Fruit fly (Drosophila melanogaster): ENCODE results near the gene if.

The if gene

dm6 chrX:16783141-16783715 lies at the start of gene if:
Gene if, minus strand, starts transcription at chrX:16783434.
- no peak for TF ChIP-seq Myc (optimal IDR thresholded peaks at IDR 0.05)
- TF ChIP-seq h (optimal IDR thresholded peaks at IDR 0.05) = no peak
- no peak for TF ChIP-seq insv (optimal IDR thresholded peaks at IDR 0.05)
- TF ChIP-seq ttk (optimal IDR thresholded peaks at IDR 0.05) = no peak
- TF ChIP-seq psq (optimal IDR thresholded peaks at IDR 0.05) = no peak
- no peak for TF ChIP-seq Sin3A (optimal IDR thresholded peaks at IDR 0.05)

dm6 chrX:16831848-16832247 lies 48.6 kb upstream of the if start:
- TF ChIP-seq Myc (optimal IDR thresholded peaks at IDR 0.05) = no peak
- no peak for TF ChIP-seq psq (optimal IDR thresholded peaks at IDR 0.05)
- TF ChIP-seq ttk (optimal IDR thresholded peaks at IDR 0.05) = no peak
- no peak for TF ChIP-seq Sin3A (optimal IDR thresholded peaks at IDR 0.05)
- no peak for TF ChIP-seq h (optimal IDR thresholded peaks at IDR 0.05)
- no peak for TF ChIP-seq insv (optimal IDR thresholded peaks at IDR 0.05)

dm6 chrX:16830081-16830480 lies 46.8 kb upstream of the if start:
- TF ChIP-seq Sin3A (optimal IDR thresholded peaks at IDR 0.05) = no peak
- no peak for TF ChIP-seq psq (optimal IDR thresholded peaks at IDR 0.05)
- no peak for TF ChIP-seq h (optimal IDR thresholded peaks at IDR 0.05)
- TF ChIP-seq ttk (optimal IDR thresholded peaks at IDR 0.05) = no peak
- no peak for TF ChIP-seq Myc (optimal IDR thresholded peaks at IDR 0.05)
- TF ChIP-seq insv (optimal IDR thresholded peaks at IDR 0.05) = no peak

dm6 chrX:16829439-16830028 lies 46.3 kb upstream of the if start:
- TF ChIP-seq ttk (optimal IDR thresholded peaks at IDR 0.05) (no peak), h (optimal IDR thresholded peaks at IDR 0.05) (no peak), Sin3A (optimal IDR thresholded peaks at IDR 0.05) (no peak), insv (optimal IDR thresholded peaks at IDR 0.05) (no peak), Myc (optimal IDR thresholded peaks at IDR 0.05) (no peak), psq (optimal IDR thresholded peaks at IDR 0.05) (no peak)

dm6 chrX:16822080-16822479 lies 38.8 kb upstream of the if start:
- TF ChIP-seq h (optimal IDR thresholded peaks at IDR 0.05) (no peak), psq (optimal IDR thresholded peaks at IDR 0.05) (no peak), Myc (optimal IDR thresholded peaks at IDR 0.05) (no peak), Sin3A (optimal IDR thresholded peaks at IDR 0.05) (no peak), insv (optimal IDR thresholded peaks at IDR 0.05) (no peak), ttk (optimal IDR thresholded peaks at IDR 0.05) (no peak)

dm6 chrX:16821216-16821615 lies 38.0 kb upstream of the if start:
- TF ChIP-seq insv (optimal IDR thresholded peaks at IDR 0.05) (no peak), h (optimal IDR thresholded peaks at IDR 0.05) (no peak), psq (optimal IDR thresholded peaks at IDR 0.05) (no peak), Sin3A (optimal IDR thresholded peaks at IDR 0.05) (no peak), Myc (optimal IDR thresholded peaks at IDR 0.05) (no peak), ttk (optimal IDR thresholded peaks at IDR 0.05) (no peak)

dm6 chrX:16820665-16821064 lies 37.4 kb upstream of the if start:
- TF ChIP-seq Myc (optimal IDR thresholded peaks at IDR 0.05) (no peak), h (optimal IDR thresholded peaks at IDR 0.05) (no peak), psq (optimal IDR thresholded peaks at IDR 0.05) (no peak), Sin3A (optimal IDR thresholded peaks at IDR 0.05) (no peak), insv (optimal IDR thresholded peaks at IDR 0.05) (no peak), ttk (optimal IDR thresholded peaks at IDR 0.05) (no peak)

dm6 chrX:16818186-16818585 lies 35.0 kb upstream of the if start:
- TF ChIP-seq h (optimal IDR thresholded peaks at IDR 0.05) (no peak), Sin3A (optimal IDR thresholded peaks at IDR 0.05) (no peak), psq (optimal IDR thresholded peaks at IDR 0.05) (no peak), insv (optimal IDR thresholded peaks at IDR 0.05) (no peak), Myc (optimal IDR thresholded peaks at IDR 0.05) (no peak), ttk (optimal IDR thresholded peaks at IDR 0.05) (no peak)

dm6 chrX:16816500-16816899 lies 33.3 kb upstream of the if start:
- TF ChIP-seq h (optimal IDR thresholded peaks at IDR 0.05) = no peak
- TF ChIP-seq Sin3A (optimal IDR thresholded peaks at IDR 0.05) = no peak
- TF ChIP-seq ttk (optimal IDR thresholded peaks at IDR 0.05) = no peak
- TF ChIP-seq insv (optimal IDR thresholded peaks at IDR 0.05) = no peak
- TF ChIP-seq psq (optimal IDR thresholded peaks at IDR 0.05) = no peak
- no peak for TF ChIP-seq Myc (optimal IDR thresholded peaks at IDR 0.05)

- TF ChIP-seq insv (optimal IDR thresholded peaks at IDR 0.05) (no peak), Myc (optimal IDR thresholded peaks at IDR 0.05) (no peak), psq (optimal IDR thresholded peaks at IDR 0.05) (no peak), ttk (optimal IDR thresholded peaks at IDR 0.05) (no peak), Sin3A (optimal IDR thresholded peaks at IDR 0.05) (no peak), h (optimal IDR thresholded peaks at IDR 0.05) (no peak)
Observed at dm6 chrX:16815168-16815567, 31.9 kb upstream of the if start.

dm6 chrX:16814351-16814750 lies 31.1 kb upstream of the if start:
- no peak for TF ChIP-seq ttk (optimal IDR thresholded peaks at IDR 0.05)

dm6 chrX:16813226-16813625 lies 30.0 kb upstream of the if start:
- TF ChIP-seq ttk (optimal IDR thresholded peaks at IDR 0.05) (no peak), Sin3A (optimal IDR thresholded peaks at IDR 0.05) (no peak), psq (optimal IDR thresholded peaks at IDR 0.05) (no peak), h (optimal IDR thresholded peaks at IDR 0.05) (no peak), insv (optimal IDR thresholded peaks at IDR 0.05) (no peak)

- TF ChIP-seq h (optimal IDR thresholded peaks at IDR 0.05) = no peak
- no peak for TF ChIP-seq Myc (optimal IDR thresholded peaks at IDR 0.05)
- no peak for TF ChIP-seq ttk (optimal IDR thresholded peaks at IDR 0.05)
- TF ChIP-seq psq (optimal IDR thresholded peaks at IDR 0.05) = no peak
- TF ChIP-seq insv (optimal IDR thresholded peaks at IDR 0.05) = no peak
- no peak for TF ChIP-seq Sin3A (optimal IDR thresholded peaks at IDR 0.05)
Observed at dm6 chrX:16811213-16811749, 28.0 kb upstream of the if start, which contains the start of gene CG4829. Gene CG4829, plus strand, starts transcription at chrX:16811699.
